Worm (Caenorhabditis elegans): ENCODE measurements around the gene zipt-2.3.

zipt-2.3 gene

ce11 chrII:13715333-13715732 lies 346 bp downstream of the zipt-2.3 start:
- no peak for TF ChIP-seq ceh-13 (GFP tag; optimal IDR thresholded peaks at IDR 0.05)
- TF ChIP-seq ceh-36 (tag; optimal IDR thresholded peaks at IDR 0.05): peak; percentile 95
- no peak for TF ChIP-seq tbx-11 (GFP tag; IDR thresholded peaks at IDR 0.05)
- 0 out of 2 replicates have a peak, but pooled peaks have one; percentile 11 for TF ChIP-seq scrt-1 (GFP tag; IDR thresholded peaks at IDR 0.05)

- no peak for TF ChIP-seq flt-1 (GFP tag; IDR thresholded peaks at IDR 0.05)
- TF ChIP-seq hmbx-1 (tag; optimal IDR thresholded peaks at IDR 0.05): no peak
- TF ChIP-seq tbx-37 (GFP tag; conservative IDR thresholded peaks at IDR 0.05): no peak
- no peak for TF ChIP-seq ets-7 (tag; optimal IDR thresholded peaks at IDR 0.05)
- TF ChIP-seq B0310.2 (tag; optimal IDR thresholded peaks at IDR 0.05): no peak
- no peak for TF ChIP-seq pes-1 (GFP tag; IDR thresholded peaks at IDR 0.05)
- no peak for TF ChIP-seq aly-1 (tag; optimal IDR thresholded peaks at IDR 0.05)
- TF ChIP-seq ama-1 (optimal IDR thresholded peaks at IDR 0.05): no peak
- no peak for TF ChIP-seq tbx-11 (GFP tag; IDR thresholded peaks at IDR 0.05)
- no peak for TF ChIP-seq sea-1 (GFP tag; conservative IDR thresholded peaks at IDR 0.05)
- TF ChIP-seq ceh-36 (tag; optimal IDR thresholded peaks at IDR 0.05): no peak
- no peak for TF ChIP-seq F13C5.2 (tag; optimal IDR thresholded peaks at IDR 0.05)
Measured at ce11 chrII:13713239-13713638, 2.4 kb downstream of the zipt-2.3 start.

- TF ChIP-seq pes-1 (GFP tag; IDR thresholded peaks at IDR 0.05) (no peak), ceh-13 (GFP tag; optimal IDR thresholded peaks at IDR 0.05) (no peak), scrt-1 (GFP tag; IDR thresholded peaks at IDR 0.05) (no peak), tbx-11 (GFP tag; IDR thresholded peaks at IDR 0.05) (no peak), hmg-4 (GFP tag; optimal IDR thresholded peaks at IDR 0.05) (no peak), sea-1 (GFP tag; conservative IDR thresholded peaks at IDR 0.05) (no peak), flt-1 (GFP tag; IDR thresholded peaks at IDR 0.05) (no peak)
Measured at ce11 chrII:13711493-13712055, 4.1 kb downstream of the zipt-2.3 start.

ce11 chrII:13697691-13698090 lies 18.0 kb downstream of the zipt-2.3 start:
- no peak for TF ChIP-seq pes-1 (GFP tag; IDR thresholded peaks at IDR 0.05)
- no peak for TF ChIP-seq flt-1 (GFP tag; IDR thresholded peaks at IDR 0.05)
- no peak for TF ChIP-seq hnd-1 (tag; optimal IDR thresholded peaks at IDR 0.05)
- no peak for TF ChIP-seq ceh-13 (GFP tag; optimal IDR thresholded peaks at IDR 0.05)
- TF ChIP-seq scrt-1 (GFP tag; IDR thresholded peaks at IDR 0.05): no peak
- TF ChIP-seq tra-4 (tag; optimal IDR thresholded peaks at IDR 0.05): no peak
- no peak for TF ChIP-seq hmg-4 (GFP tag; optimal IDR thresholded peaks at IDR 0.05)
- no peak for TF ChIP-seq ets-7 (tag; optimal IDR thresholded peaks at IDR 0.05)
- TF ChIP-seq ceh-36 (tag; optimal IDR thresholded peaks at IDR 0.05): no peak
- no peak for TF ChIP-seq tbx-11 (GFP tag; IDR thresholded peaks at IDR 0.05)
- TF ChIP-seq ama-1 (optimal IDR thresholded peaks at IDR 0.05): no peak
- no peak for TF ChIP-seq tbx-37 (GFP tag; conservative IDR thresholded peaks at IDR 0.05)
- TF ChIP-seq aly-1 (tag; optimal IDR thresholded peaks at IDR 0.05): no peak
- no peak for TF ChIP-seq hmbx-1 (tag; optimal IDR thresholded peaks at IDR 0.05)
- no peak for TF ChIP-seq B0310.2 (tag; optimal IDR thresholded peaks at IDR 0.05)
- TF ChIP-seq sea-1 (GFP tag; conservative IDR thresholded peaks at IDR 0.05): no peak
- TF ChIP-seq F13C5.2 (tag; optimal IDR thresholded peaks at IDR 0.05): no peak

DNA sequence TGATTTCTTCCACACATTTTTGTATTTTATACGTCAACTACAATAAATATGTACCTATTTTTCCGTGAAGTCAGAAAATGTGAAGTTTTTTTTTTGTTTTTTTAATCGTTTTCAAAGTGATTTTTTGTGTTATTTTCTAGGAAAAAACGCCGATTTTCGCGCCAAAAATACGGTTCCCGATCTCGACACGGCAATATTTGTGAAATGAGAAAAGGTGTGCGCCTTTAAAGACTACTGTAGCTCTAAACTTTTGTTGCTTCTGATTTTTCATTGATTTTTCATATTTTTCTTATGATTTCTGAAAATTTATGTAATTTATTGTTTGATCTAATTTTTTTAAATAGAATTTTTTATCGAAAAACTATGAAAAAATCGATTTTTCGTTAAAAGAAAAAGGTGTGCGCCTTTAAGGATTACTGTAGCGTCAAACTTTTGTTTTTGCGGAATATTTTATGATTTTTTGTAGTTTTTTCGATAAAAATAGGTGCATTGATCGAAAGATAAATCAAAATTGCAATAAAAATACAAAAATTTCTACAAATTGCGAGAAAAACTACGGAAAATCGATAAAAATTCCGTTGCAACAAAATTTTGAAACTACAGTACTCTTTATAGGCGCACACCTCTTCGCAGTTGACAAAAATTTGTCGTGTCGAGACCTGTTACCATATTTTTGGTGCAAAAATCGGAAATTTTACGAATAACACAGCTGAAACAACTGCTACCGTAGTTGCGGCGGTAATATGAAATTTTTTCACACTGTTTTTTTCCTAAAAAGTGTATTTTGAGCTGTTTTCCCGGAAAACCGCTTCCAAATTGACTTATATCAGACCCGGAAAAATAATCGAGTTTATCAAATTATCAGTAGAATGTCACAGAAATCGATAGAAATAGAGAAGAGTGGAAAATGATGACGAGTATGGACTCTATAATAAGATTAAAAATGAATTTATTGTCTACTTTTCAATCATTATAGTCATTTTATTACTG lies 20.0 kb downstream of the zipt-2.3 start, which contains the start of gene kqt-3:
Gene kqt-3 (plus strand): TSS at position 940 of the 990 bp plus-strand sequence.
- TF ChIP-seq sea-1 (GFP tag; conservative IDR thresholded peaks at IDR 0.05) (no peak), ets-7 (tag; optimal IDR thresholded peaks at IDR 0.05) (no peak), aly-1 (tag; optimal IDR thresholded peaks at IDR 0.05) (no peak), ceh-36 (tag; optimal IDR thresholded peaks at IDR 0.05) (no peak), flt-1 (GFP tag; IDR thresholded peaks at IDR 0.05) (no peak), tra-4 (tag; optimal IDR thresholded peaks at IDR 0.05) (no peak), B0310.2 (tag; optimal IDR thresholded peaks at IDR 0.05) (no peak), hmbx-1 (tag; optimal IDR thresholded peaks at IDR 0.05) (no peak), hnd-1 (tag; optimal IDR thresholded peaks at IDR 0.05) (no peak), ama-1 (optimal IDR thresholded peaks at IDR 0.05) (no peak), hmg-4 (GFP tag; optimal IDR thresholded peaks at IDR 0.05) (no peak), ceh-13 (GFP tag; optimal IDR thresholded peaks at IDR 0.05) (no peak), tbx-11 (GFP tag; IDR thresholded peaks at IDR 0.05) (no peak), F13C5.2 (tag; optimal IDR thresholded peaks at IDR 0.05) (no peak), tbx-37 (GFP tag; conservative IDR thresholded peaks at IDR 0.05) (no peak), pes-1 (GFP tag; IDR thresholded peaks at IDR 0.05) (no peak), scrt-1 (GFP tag; IDR thresholded peaks at IDR 0.05) (no peak)

- TF ChIP-seq aly-1 (tag; optimal IDR thresholded peaks at IDR 0.05): no peak
- peak; percentile 44 for TF ChIP-seq F13C5.2 (tag; optimal IDR thresholded peaks at IDR 0.05)
Measured at ce11 chrII:13694712-13695111, 21.0 kb downstream of the zipt-2.3 start, which contains the start of gene rpoa-1. rpoa-1 (minus strand) TSS chrII:13694795.

DNA sequence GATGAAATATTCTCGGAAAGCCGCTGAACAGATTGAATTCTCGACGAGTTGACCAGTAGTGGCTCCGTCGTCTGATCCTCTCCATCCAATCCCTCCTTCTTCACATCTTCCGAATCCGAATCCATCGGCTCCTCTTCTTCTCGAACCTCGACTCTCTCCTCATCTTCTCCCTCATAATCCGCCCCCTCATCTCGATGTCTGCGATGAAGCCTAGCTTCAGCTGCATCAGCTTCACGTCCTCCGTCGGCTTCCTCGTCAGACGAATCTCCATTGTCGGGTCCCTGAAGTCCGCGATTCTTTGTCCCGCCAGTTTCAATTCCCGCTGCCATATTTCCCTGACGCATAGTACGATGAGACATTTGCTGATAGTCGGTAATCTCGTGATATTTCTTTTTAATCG lies 30.1 kb downstream of the zipt-2.3 start:
- TF ChIP-seq tbx-11 (GFP tag; IDR thresholded peaks at IDR 0.05) (no peak), hmbx-1 (tag; optimal IDR thresholded peaks at IDR 0.05) (no peak), flt-1 (GFP tag; IDR thresholded peaks at IDR 0.05) (no peak), pes-1 (GFP tag; IDR thresholded peaks at IDR 0.05) (no peak), tbx-37 (GFP tag; conservative IDR thresholded peaks at IDR 0.05) (no peak), ceh-13 (GFP tag; optimal IDR thresholded peaks at IDR 0.05) (no peak), B0310.2 (tag; optimal IDR thresholded peaks at IDR 0.05) (no peak), sea-1 (GFP tag; conservative IDR thresholded peaks at IDR 0.05) (no peak), ama-1 (optimal IDR thresholded peaks at IDR 0.05) (no peak), hmg-4 (GFP tag; optimal IDR thresholded peaks at IDR 0.05) (no peak), ets-7 (tag; optimal IDR thresholded peaks at IDR 0.05) (no peak), aly-1 (tag; optimal IDR thresholded peaks at IDR 0.05) (no peak), ceh-36 (tag; optimal IDR thresholded peaks at IDR 0.05) (no peak), F13C5.2 (tag; optimal IDR thresholded peaks at IDR 0.05) (no peak), tra-4 (tag; optimal IDR thresholded peaks at IDR 0.05) (no peak), scrt-1 (GFP tag; IDR thresholded peaks at IDR 0.05) (no peak), hnd-1 (tag; optimal IDR thresholded peaks at IDR 0.05) (no peak)

Data from whole organism, early embryonic.